Fruit fly (Drosophila melanogaster): ENCODE measurements around the gene gry.

Gene gry

dm6 chr3L:3248714-3249663, 50.1 kb downstream of the gry start:
- no peak for TF ChIP-seq CG8478 (optimal IDR thresholded peaks at IDR 0.05)
- TF ChIP-seq Dll (optimal IDR thresholded peaks at IDR 0.05) = no peak
- no peak for TF ChIP-seq pan (optimal IDR thresholded peaks at IDR 0.05)

dm6 chr3L:3249664-3249996, 50.7 kb downstream of the gry start:
- TF ChIP-seq usp (GFP tag; optimal IDR thresholded peaks at IDR 0.05) (no peak), pan (optimal IDR thresholded peaks at IDR 0.05) (no peak), psq (optimal IDR thresholded peaks at IDR 0.05) (no peak), CG8478 (optimal IDR thresholded peaks at IDR 0.05) (no peak), Dll (optimal IDR thresholded peaks at IDR 0.05) (no peak), EcR (GFP tag; optimal IDR thresholded peaks at IDR 0.05) (no peak)

- TF ChIP-seq EcR (GFP tag; optimal IDR thresholded peaks at IDR 0.05) (no peak), pan (optimal IDR thresholded peaks at IDR 0.05) (no peak), psq (optimal IDR thresholded peaks at IDR 0.05) (no peak), CG8478 (optimal IDR thresholded peaks at IDR 0.05) (no peak), usp (GFP tag; optimal IDR thresholded peaks at IDR 0.05) (no peak), Dll (optimal IDR thresholded peaks at IDR 0.05) (no peak)
Measured at dm6 chr3L:3249997-3250774, 51.3 kb downstream of the gry start.

- no peak for TF ChIP-seq usp (GFP tag; optimal IDR thresholded peaks at IDR 0.05)
- no peak for TF ChIP-seq Dll (optimal IDR thresholded peaks at IDR 0.05)
- TF ChIP-seq psq (optimal IDR thresholded peaks at IDR 0.05) = no peak
- no peak for TF ChIP-seq pan (optimal IDR thresholded peaks at IDR 0.05)
- no peak for TF ChIP-seq EcR (GFP tag; optimal IDR thresholded peaks at IDR 0.05)
- no peak for TF ChIP-seq CG8478 (optimal IDR thresholded peaks at IDR 0.05)
Measured at dm6 chr3L:3250922-3251658, 52.2 kb downstream of the gry start.

- no peak for TF ChIP-seq psq (optimal IDR thresholded peaks at IDR 0.05)
Measured at dm6 chr3L:3251659-3252490, 53.0 kb downstream of the gry start.

- no peak for TF ChIP-seq psq (optimal IDR thresholded peaks at IDR 0.05)
- TF ChIP-seq EcR (GFP tag; optimal IDR thresholded peaks at IDR 0.05) = no peak
- no peak for TF ChIP-seq usp (GFP tag; optimal IDR thresholded peaks at IDR 0.05)
- TF ChIP-seq Dll (optimal IDR thresholded peaks at IDR 0.05) = no peak
- TF ChIP-seq pan (optimal IDR thresholded peaks at IDR 0.05) = no peak
- TF ChIP-seq CG8478 (optimal IDR thresholded peaks at IDR 0.05) = no peak
Measured at dm6 chr3L:3252884-3253283, 54.0 kb downstream of the gry start.

dm6 chr3L:3253631-3254030, 54.7 kb downstream of the gry start:
- no peak for TF ChIP-seq usp (GFP tag; optimal IDR thresholded peaks at IDR 0.05)
- no peak for TF ChIP-seq EcR (GFP tag; optimal IDR thresholded peaks at IDR 0.05)
- TF ChIP-seq psq (optimal IDR thresholded peaks at IDR 0.05) = no peak
- no peak for TF ChIP-seq CG8478 (optimal IDR thresholded peaks at IDR 0.05)
- no peak for TF ChIP-seq Dll (optimal IDR thresholded peaks at IDR 0.05)
- TF ChIP-seq pan (optimal IDR thresholded peaks at IDR 0.05) = no peak

- TF ChIP-seq pan (optimal IDR thresholded peaks at IDR 0.05) (no peak), Dll (optimal IDR thresholded peaks at IDR 0.05) (no peak), usp (GFP tag; optimal IDR thresholded peaks at IDR 0.05) (no peak), CG8478 (optimal IDR thresholded peaks at IDR 0.05) (no peak), psq (optimal IDR thresholded peaks at IDR 0.05) (no peak), EcR (GFP tag; optimal IDR thresholded peaks at IDR 0.05) (no peak)
Measured at dm6 chr3L:3257690-3258089, 58.8 kb downstream of the gry start, which contains the start of gene ckd. TSS of gene ckd (plus strand) at chr3L:3257878.

- TF ChIP-seq Dll (optimal IDR thresholded peaks at IDR 0.05) (no peak), usp (GFP tag; optimal IDR thresholded peaks at IDR 0.05) (no peak), EcR (GFP tag; optimal IDR thresholded peaks at IDR 0.05) (no peak), CG8478 (optimal IDR thresholded peaks at IDR 0.05) (no peak), psq (optimal IDR thresholded peaks at IDR 0.05) (no peak)
Measured at dm6 chr3L:3259703-3260102, 60.8 kb downstream of the gry start.

All from whole organism.